Worm (Caenorhabditis elegans): Measurements from ENCODE around the gene rpl-11.2.

The rpl-11.2 gene

ce11 chrX:2242568-2243185 is at the start of gene rpl-11.2:
TSS of gene rpl-11.2 (minus strand) at chrX:2242618.
- TF ChIP-seq ztf-23 (GFP tag; IDR thresholded peaks at IDR 0.05), result peak; percentile 69; the same call in 1 of the 2 replicates
- TF ChIP-seq tab-1 (GFP tag; IDR thresholded peaks at IDR 0.05), result no peak
- TF ChIP-seq cog-1 (tag; optimal IDR thresholded peaks at IDR 0.05), result peak; percentile 82
- peak; percentile 59 for TF ChIP-seq T22C8.4 (GFP tag; IDR thresholded peaks at IDR 0.05)
- peak; percentile 49; the same call in 1 of the 2 replicates for TF ChIP-seq flt-1 (GFP tag; IDR thresholded peaks at IDR 0.05)
- no peak for TF ChIP-seq med-1 (GFP tag; optimal IDR thresholded peaks at IDR 0.05; ENCODE audit: insufficient read depth)
- no peak for TF ChIP-seq ztf-29 (GFP tag; IDR thresholded peaks at IDR 0.05)
- no peak for TF ChIP-seq klf-2 (GFP tag; conservative IDR thresholded peaks at IDR 0.05)
- TF ChIP-seq ref-1 (GFP tag; conservative IDR thresholded peaks at IDR 0.05), result no peak

ce11 chrX:2287977-2288387 is 45.6 kb upstream of the rpl-11.2 start:
- TF ChIP-seq tab-1 (GFP tag; IDR thresholded peaks at IDR 0.05), result no peak
- TF ChIP-seq cog-1 (tag; optimal IDR thresholded peaks at IDR 0.05), result peak; percentile 64

ce11 chrX:2287092-2287491 is 44.7 kb upstream of the rpl-11.2 start, which contains the start of gene sav-1:
TSS of gene sav-1 (minus strand) at chrX:2287192.
- TF ChIP-seq cog-1 (tag; optimal IDR thresholded peaks at IDR 0.05) (no peak), ref-1 (GFP tag; conservative IDR thresholded peaks at IDR 0.05) (no peak), ztf-23 (GFP tag; IDR thresholded peaks at IDR 0.05) (no peak), tab-1 (GFP tag; IDR thresholded peaks at IDR 0.05) (no peak), T22C8.4 (GFP tag; IDR thresholded peaks at IDR 0.05) (no peak), med-1 (GFP tag; optimal IDR thresholded peaks at IDR 0.05; ENCODE audit: insufficient read depth) (no peak), ztf-29 (GFP tag; IDR thresholded peaks at IDR 0.05) (no peak), flt-1 (GFP tag; IDR thresholded peaks at IDR 0.05) (no peak), klf-2 (GFP tag; conservative IDR thresholded peaks at IDR 0.05) (no peak)

ce11 chrX:2276000-2276399 is 33.6 kb upstream of the rpl-11.2 start:
- no peak for TF ChIP-seq flt-1 (GFP tag; IDR thresholded peaks at IDR 0.05)
- TF ChIP-seq ref-1 (GFP tag; conservative IDR thresholded peaks at IDR 0.05), result no peak
- TF ChIP-seq T22C8.4 (GFP tag; IDR thresholded peaks at IDR 0.05), result no peak
- TF ChIP-seq tab-1 (GFP tag; IDR thresholded peaks at IDR 0.05), result no peak
- no peak for TF ChIP-seq med-1 (GFP tag; optimal IDR thresholded peaks at IDR 0.05; ENCODE audit: insufficient read depth)
- no peak for TF ChIP-seq cog-1 (tag; optimal IDR thresholded peaks at IDR 0.05)
- no peak for TF ChIP-seq ztf-23 (GFP tag; IDR thresholded peaks at IDR 0.05)
- no peak for TF ChIP-seq ztf-29 (GFP tag; IDR thresholded peaks at IDR 0.05)
- TF ChIP-seq klf-2 (GFP tag; conservative IDR thresholded peaks at IDR 0.05), result no peak

- TF ChIP-seq med-1 (GFP tag; optimal IDR thresholded peaks at IDR 0.05; ENCODE audit: insufficient read depth), result no peak
- no peak for TF ChIP-seq ztf-29 (GFP tag; IDR thresholded peaks at IDR 0.05)
- TF ChIP-seq klf-2 (GFP tag; conservative IDR thresholded peaks at IDR 0.05), result no peak
- TF ChIP-seq cog-1 (tag; optimal IDR thresholded peaks at IDR 0.05), result no peak
- no peak for TF ChIP-seq ref-1 (GFP tag; conservative IDR thresholded peaks at IDR 0.05)
- TF ChIP-seq tab-1 (GFP tag; IDR thresholded peaks at IDR 0.05), result no peak
- no peak for TF ChIP-seq ztf-23 (GFP tag; IDR thresholded peaks at IDR 0.05)
- no peak for TF ChIP-seq flt-1 (GFP tag; IDR thresholded peaks at IDR 0.05)
- TF ChIP-seq T22C8.4 (GFP tag; IDR thresholded peaks at IDR 0.05), result no peak
These were observed 31.8 kb upstream of the rpl-11.2 start, which contains the start of gene AH9.4 for ce11 chrX:2274237-2274636. TSS of gene AH9.4 (minus strand) at chrX:2274337.

- no peak for TF ChIP-seq ref-1 (GFP tag; conservative IDR thresholded peaks at IDR 0.05)
- TF ChIP-seq tab-1 (GFP tag; IDR thresholded peaks at IDR 0.05), result no peak
- no peak for TF ChIP-seq T22C8.4 (GFP tag; IDR thresholded peaks at IDR 0.05)
- no peak for TF ChIP-seq flt-1 (GFP tag; IDR thresholded peaks at IDR 0.05)
- no peak for TF ChIP-seq ztf-23 (GFP tag; IDR thresholded peaks at IDR 0.05)
- TF ChIP-seq ztf-29 (GFP tag; IDR thresholded peaks at IDR 0.05), result no peak
- no peak for TF ChIP-seq med-1 (GFP tag; optimal IDR thresholded peaks at IDR 0.05; ENCODE audit: insufficient read depth)
- TF ChIP-seq cog-1 (tag; optimal IDR thresholded peaks at IDR 0.05), result no peak
- no peak for TF ChIP-seq klf-2 (GFP tag; conservative IDR thresholded peaks at IDR 0.05)
These were observed 29.0 kb upstream of the rpl-11.2 start for ce11 chrX:2271429-2271828.

ce11 chrX:2267956-2268355 is 25.5 kb upstream of the rpl-11.2 start, which contains the start of gene AH9.6:
TSS of gene AH9.6 (minus strand) at chrX:2268138.
- TF ChIP-seq ref-1 (GFP tag; conservative IDR thresholded peaks at IDR 0.05), result no peak
- TF ChIP-seq med-1 (GFP tag; optimal IDR thresholded peaks at IDR 0.05; ENCODE audit: insufficient read depth), result no peak
- TF ChIP-seq ztf-29 (GFP tag; IDR thresholded peaks at IDR 0.05), result no peak
- TF ChIP-seq flt-1 (GFP tag; IDR thresholded peaks at IDR 0.05), result no peak
- no peak for TF ChIP-seq cog-1 (tag; optimal IDR thresholded peaks at IDR 0.05)
- no peak for TF ChIP-seq klf-2 (GFP tag; conservative IDR thresholded peaks at IDR 0.05)
- no peak for TF ChIP-seq tab-1 (GFP tag; IDR thresholded peaks at IDR 0.05)
- TF ChIP-seq ztf-23 (GFP tag; IDR thresholded peaks at IDR 0.05), result no peak
- TF ChIP-seq T22C8.4 (GFP tag; IDR thresholded peaks at IDR 0.05), result no peak

- TF ChIP-seq ref-1 (GFP tag; conservative IDR thresholded peaks at IDR 0.05) (no peak), ztf-29 (GFP tag; IDR thresholded peaks at IDR 0.05) (no peak), klf-2 (GFP tag; conservative IDR thresholded peaks at IDR 0.05) (no peak), T22C8.4 (GFP tag; IDR thresholded peaks at IDR 0.05) (no peak), flt-1 (GFP tag; IDR thresholded peaks at IDR 0.05) (no peak)
These were observed 24.4 kb upstream of the rpl-11.2 start for ce11 chrX:2266777-2267176.

ce11 chrX:2266366-2266765 is 23.9 kb upstream of the rpl-11.2 start:
- no peak for TF ChIP-seq ztf-29 (GFP tag; IDR thresholded peaks at IDR 0.05)
- no peak for TF ChIP-seq med-1 (GFP tag; optimal IDR thresholded peaks at IDR 0.05; ENCODE audit: insufficient read depth)
- TF ChIP-seq ztf-23 (GFP tag; IDR thresholded peaks at IDR 0.05), result no peak
- TF ChIP-seq tab-1 (GFP tag; IDR thresholded peaks at IDR 0.05), result no peak
- no peak for TF ChIP-seq T22C8.4 (GFP tag; IDR thresholded peaks at IDR 0.05)

ce11 chrX:2265069-2265468 is 22.7 kb upstream of the rpl-11.2 start:
- TF ChIP-seq ztf-29 (GFP tag; IDR thresholded peaks at IDR 0.05) (no peak), ztf-23 (GFP tag; IDR thresholded peaks at IDR 0.05) (no peak), ref-1 (GFP tag; conservative IDR thresholded peaks at IDR 0.05) (no peak)
